Fruit fly (Drosophila melanogaster) whole organism, prepupa: ENCODE data around the gene CG34138.
A peak's percentile ranks its signal among the peaks of the same experiment; 100 is the strongest.

Experiments
- CG15336 ChIP-seq: fragments of 200-800 bp; sonication (Bioruptor generic); IDR thresholded peaks from 2 replicates; pipeline ENCODE4 v1.3.6; 2022; ENCODE audit warnings: missing biosample characterization, missing genetic modification characterization
- CG16779 ChIP-seq: fragments of 200-800 bp; sonication (Bioruptor generic); optimal IDR thresholded peaks from 3 replicates; lab custom pipeline; 2017; ENCODE audit warnings: missing biosample characterization, mild to moderate bottlenecking, missing genetic modification characterization
- Met ChIP-seq: fragments of 200-800 bp; sonication (Bioruptor generic); optimal IDR thresholded peaks from 3 replicates; lab custom pipeline; 2016; ENCODE audit warnings: missing biosample characterization, missing genetic modification characterization
- OdsH ChIP-seq: fragments of 200-800 bp; sonication (Bioruptor generic); optimal IDR thresholded peaks from 3 replicates; lab custom pipeline; 2016; ENCODE audit warnings: missing biosample characterization, missing genetic modification characterization
- Sox15 ChIP-seq: fragments of 200-800 bp; sonication (Bioruptor generic); optimal IDR thresholded peaks from 3 replicates; lab custom pipeline; 2016; ENCODE audit warnings: missing biosample characterization, missing genetic modification characterization
- dsx ChIP-seq: fragments of 200-800 bp; optimal IDR thresholded peaks from 3 replicates; lab custom pipeline; 2019; ENCODE audit warnings: missing biosample characterization, mild to moderate bottlenecking, missing genetic modification characterization, moderate library complexity; ENCODE audit not compliant: poor library complexity, severe bottlenecking

- TF ChIP-seq OdsH (GFP tag; lab: Kevin White, UChicago): no peak
- TF ChIP-seq CG16779 (tag; lab: Kevin White, UChicago): no peak
- TF ChIP-seq CG15336 (GFP tag; lab: Robert Waterston, UW): no peak
- no peak for TF ChIP-seq Sox15
- peak; percentile 36 for TF ChIP-seq Met
- no peak for TF ChIP-seq dsx (GFP tag; lab: Kevin White, UChicago)
Observed at dm6 chr3R:19648289-19648916, 13.7 kb downstream of the CG34138 start, which contains the start of the genes CG6195 and CG31220.
